Fruit fly (Drosophila melanogaster): ENCODE measurements around the gene CG4239.

CG4239 gene

dm6 chrX:16383667-16384515 lies 1.2 kb upstream of the CG4239 start (continued):
- peak; percentile 69 for TF ChIP-seq Spps (tag; optimal IDR thresholded peaks at IDR 0.05)
- peak; percentile 90 for TF ChIP-seq Med (GFP tag)
- TF ChIP-seq CG10274 (GFP tag; optimal IDR thresholded peaks at IDR 0.05): peak; percentile 6
- no peak for TF ChIP-seq CG10959 (GFP tag; IDR thresholded peaks at IDR 0.05)
- no peak for TF ChIP-seq Six4 (GFP tag; optimal IDR thresholded peaks at IDR 0.05)
- peak; percentile 48; the same call in 1 of the 2 replicates for TF ChIP-seq CG32767 (GFP tag; IDR thresholded peaks at IDR 0.05)
- TF ChIP-seq CG6683 (GFP tag; optimal IDR thresholded peaks at IDR 0.05): peak; percentile 80
- peak; percentile 66 for TF ChIP-seq CG12219 (GFP tag; optimal IDR thresholded peaks at IDR 0.05)
- TF ChIP-seq stc (GFP tag; IDR thresholded peaks at IDR 0.05): peak; percentile 71; the same call in 1 of the 2 replicates
- TF ChIP-seq Atf6 (GFP tag; IDR thresholded peaks at IDR 0.05): peak; percentile 92
- no peak for TF ChIP-seq cas (GFP tag; IDR thresholded peaks at IDR 0.05)
- TF ChIP-seq NfI (GFP tag; optimal IDR thresholded peaks at IDR 0.05): no peak
- TF ChIP-seq tin (GFP tag; optimal IDR thresholded peaks at IDR 0.05): no peak
- peak; percentile 89 for TF ChIP-seq mirr (GFP tag; optimal IDR thresholded peaks at IDR 0.05)
- peak; percentile 94 for TF ChIP-seq CG1233 (GFP tag; optimal IDR thresholded peaks at IDR 0.05)
- peak; percentile 15 for TF ChIP-seq CG5245 (GFP tag; optimal IDR thresholded peaks at IDR 0.05)
- no peak for TF ChIP-seq dm (GFP tag; optimal IDR thresholded peaks at IDR 0.05)
- no peak for TF ChIP-seq Chrac-16 (GFP tag; optimal IDR thresholded peaks at IDR 0.05)
- TF ChIP-seq Ptx1 (GFP tag; IDR thresholded peaks at IDR 0.05): no peak
- peak; percentile 62 for TF ChIP-seq CG18262 (tag; optimal IDR thresholded peaks at IDR 0.05)
- TF ChIP-seq lab (GFP tag; optimal IDR thresholded peaks at IDR 0.05): no peak
- TF ChIP-seq CG10654 (GFP tag; optimal IDR thresholded peaks at IDR 0.05): peak; percentile 59
- TF ChIP-seq tna (GFP tag; IDR thresholded peaks at IDR 0.05; ENCODE audit: partially characterized antibody): no peak
- peak; percentile 37 for TF ChIP-seq NC2α (GFP tag; optimal IDR thresholded peaks at IDR 0.05)
- peak; percentile 87 for TF ChIP-seq fd64A (GFP tag; optimal IDR thresholded peaks at IDR 0.05)
- TF ChIP-seq Ets97D (GFP tag; optimal IDR thresholded peaks at IDR 0.05): no peak
- TF ChIP-seq insv (GFP tag; optimal IDR thresholded peaks at IDR 0.05): peak; percentile 42 to 97
- TF ChIP-seq CG4360 (GFP tag; IDR thresholded peaks at IDR 0.05): no peak
- TF ChIP-seq Abd-B (GFP tag; optimal IDR thresholded peaks at IDR 0.05): no peak
- TF ChIP-seq caup (GFP tag; optimal IDR thresholded peaks at IDR 0.05; ENCODE audit: severe bottlenecking): peak; percentile 92
- TF ChIP-seq chn (GFP tag; optimal IDR thresholded peaks at IDR 0.05): no peak
- peak; percentile 83 for TF ChIP-seq gem (tag; optimal IDR thresholded peaks at IDR 0.05)
- no peak for TF ChIP-seq Gug (GFP tag; IDR thresholded peaks at IDR 0.05)
- peak; percentile 90 for TF ChIP-seq CG15696 (tag; optimal IDR thresholded peaks at IDR 0.05)
- TF ChIP-seq sima (GFP tag; optimal IDR thresholded peaks at IDR 0.05): peak; percentile 38
- peak; percentile 73 for TF ChIP-seq dmrt11E (tag; optimal IDR thresholded peaks at IDR 0.05)
- peak in 1 of 3 experiments; percentile 71 for TF ChIP-seq lola (GFP tag; optimal IDR thresholded peaks at IDR 0.05)
- peak; percentile 67 for TF ChIP-seq CG15479 (GFP tag; optimal IDR thresholded peaks at IDR 0.05)
- TF ChIP-seq CG15269 (tag; optimal IDR thresholded peaks at IDR 0.05): peak; percentile 84
- no peak for TF ChIP-seq eve (GFP tag; optimal IDR thresholded peaks at IDR 0.05)
- peak; percentile 38; the same call in 1 of the 3 replicates for TF ChIP-seq B-H1 (GFP tag; IDR thresholded peaks at IDR 0.05)
- TF ChIP-seq row (GFP tag; IDR thresholded peaks at IDR 0.05): no peak
- no peak for TF ChIP-seq CG31388 (GFP tag; optimal IDR thresholded peaks at IDR 0.05)
- TF ChIP-seq Atf3 (GFP tag; optimal IDR thresholded peaks at IDR 0.05): no peak
- peak; percentile 86 for TF ChIP-seq odd (GFP tag; optimal IDR thresholded peaks at IDR 0.05)
- peak; percentile 68 for TF ChIP-seq CG18764 (GFP tag; optimal IDR thresholded peaks at IDR 0.05)
- no peak for TF ChIP-seq Taf1 (GFP tag; IDR thresholded peaks at IDR 0.05)
- no peak for TF ChIP-seq CG17802 (tag; optimal IDR thresholded peaks at IDR 0.05)
- peak; percentile 83 for TF ChIP-seq unpg (GFP tag; optimal IDR thresholded peaks at IDR 0.05)

Measured in whole organism, embryonic.